Fruit fly (Drosophila melanogaster) whole organism, adult: ENCODE results near the gene Uch-L5.
A peak's percentile ranks its signal among the peaks of the same experiment; 100 is the strongest.

ENCODE experiments used
- CG11617 ChIP-seq: fragments of 200-800 bp; sonication (Bioruptor generic); optimal IDR thresholded peaks from 2 replicates; lab custom pipeline; 2017; ENCODE audit warnings: mild to moderate bottlenecking, missing biosample characterization, missing genetic modification reagents, missing genetic modification characterization
- Crg-1 ChIP-seq: fragments of 200-800 bp; sonication (Bioruptor generic); optimal IDR thresholded peaks from 2 replicates; lab custom pipeline; 2016; ENCODE audit warnings: missing biosample characterization, missing genetic modification characterization
- Hr96 ChIP-seq: fragments of 200-800 bp; sonication (Bioruptor generic); optimal IDR thresholded peaks from 2 replicates; lab custom pipeline; 2016; ENCODE audit warnings: missing biosample characterization, missing genetic modification characterization
- kay ChIP-seq: fragments of 200-800 bp; sonication (Bioruptor generic); peaks from one replicate; lab custom pipeline; 2016; ENCODE audit warnings: missing biosample characterization, missing genetic modification characterization, borderline replicate concordance
- tj ChIP-seq: fragments of 200-800 bp; sonication (Bioruptor generic); optimal IDR thresholded peaks from 3 replicates; lab custom pipeline; 2017; ENCODE audit warnings: missing biosample characterization, mild to moderate bottlenecking, missing genetic modification characterization, moderate library complexity

dm6 chr3L:9467267-9467666, 9.5 kb downstream of the Uch-L5 start:
- TF ChIP-seq tj: no peak
- TF ChIP-seq CG11617 (GFP tag; lab: Kevin White, UChicago): no peak
- no peak for TF ChIP-seq Hr96
- no peak for TF ChIP-seq Crg-1
- TF ChIP-seq kay (GFP tag; lab: Kevin White, UChicago): peak; percentile 78
